Worm (Caenorhabditis elegans) whole organism, mixed stage, embryonic: Measurements from ENCODE around the gene otpl-4.

Experiments used
- elt-3 ChIP-seq: fragments of 150-350 bp; optimal IDR thresholded peaks from 2 replicates; lab custom pipeline; 2014; ENCODE audit warnings: missing biosample characterization, missing genetic modification characterization
- flh-1 ChIP-seq: fragments of 200-800 bp; sonication (Bioruptor generic); optimal IDR thresholded peaks from 2 replicates; lab custom pipeline; 2018; ENCODE audit warnings: mild to moderate bottlenecking, missing genetic modification characterization, moderate library complexity, missing compliant biosample characterization
- ham-2 ChIP-seq: fragments of 200-800 bp; sonication (Bioruptor generic); optimal IDR thresholded peaks from 2 replicates; lab custom pipeline; 2018; ENCODE audit warnings: mild to moderate bottlenecking, missing genetic modification characterization, missing compliant biosample characterization
- mls-2 ChIP-seq: sonication (generic microtip); optimal IDR thresholded peaks from 2 replicates; lab custom pipeline; 2016; ENCODE audit warnings: mild to moderate bottlenecking, missing genetic modification characterization, moderate library complexity, missing compliant biosample characterization
- nhr-237 ChIP-seq: fragments of 150-350 bp; optimal IDR thresholded peaks from 2 replicates; lab custom pipeline; 2014; ENCODE audit warnings: missing biosample characterization, missing genetic modification characterization

DNA sequence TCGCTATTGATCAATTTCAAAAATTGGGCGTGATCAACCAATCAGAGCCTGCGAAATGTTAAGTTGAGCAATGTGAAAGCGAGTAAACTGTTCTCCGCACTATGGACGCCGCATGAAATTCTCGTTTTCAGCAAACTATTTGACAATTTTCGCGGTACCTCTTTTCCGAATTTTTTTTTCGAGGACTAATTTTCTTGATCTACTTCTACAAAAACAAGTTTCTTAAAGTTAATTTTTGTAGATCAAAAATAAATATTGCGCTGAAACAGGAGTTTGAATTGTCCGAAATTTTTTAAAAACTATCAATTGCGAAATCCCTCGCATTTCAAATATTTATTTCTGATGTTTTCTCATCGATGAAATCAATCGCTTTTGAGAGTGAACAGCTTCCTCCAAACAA, 19.4 kb upstream of the otpl-4 start:
- TF ChIP-seq mls-2 (no peak), nhr-237 (no peak), ham-2 (GFP tag; lab: Kevin White, UChicago) (no peak), flh-1 (GFP tag; lab: Kevin White, UChicago) (no peak), elt-3 (no peak)
